Worm (Caenorhabditis elegans) whole organism, mixed stage, embryonic: ENCODE results near the gene srj-23.

Experiments used
- hlh-1 ChIP-seq: fragments of 150-350 bp; optimal IDR thresholded peaks from 2 replicates; lab custom pipeline; 2014; ENCODE audit warnings: missing biosample characterization, missing genetic modification reagents, missing genetic modification characterization
- nhr-2 ChIP-seq: fragments of 150-350 bp; optimal IDR thresholded peaks from 2 replicates; lab custom pipeline; 2014; ENCODE audit warnings: missing biosample characterization, missing genetic modification characterization
- nhr-237 ChIP-seq: fragments of 150-350 bp; optimal IDR thresholded peaks from 2 replicates; lab custom pipeline; 2014; ENCODE audit warnings: missing biosample characterization, missing genetic modification characterization

DNA sequence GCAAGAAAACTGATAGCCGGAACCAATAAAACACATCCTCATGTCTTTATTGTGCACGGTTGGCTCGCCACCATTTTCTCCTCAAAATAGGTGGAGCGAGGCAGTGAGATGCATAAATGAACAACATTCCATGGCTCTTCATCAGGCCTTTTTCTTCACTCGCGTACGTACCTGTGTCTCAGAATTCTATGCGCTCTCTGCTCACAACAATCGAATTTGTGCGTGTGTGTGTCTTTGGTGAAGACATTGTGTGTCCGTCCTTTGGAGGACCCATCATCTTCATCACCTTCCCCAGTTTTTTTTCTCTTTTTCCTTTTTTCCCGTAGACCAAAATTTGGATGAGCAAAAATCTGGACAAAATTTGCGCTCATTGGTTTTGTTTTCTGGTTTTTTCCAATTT is 29.2 kb upstream of the srj-23 start:
- TF ChIP-seq nhr-2 (tag; lab: Kevin White, UChicago) (no peak), nhr-237 (tag; lab: Kevin White, UChicago) (no peak), hlh-1 (no peak)
